Worm (Caenorhabditis elegans): ENCODE data around the gene fipr-20.

- TF ChIP-seq snpc-4 (GFP tag; optimal IDR thresholded peaks at IDR 0.05) (no peak), snpc-4 (tag; optimal IDR thresholded peaks at IDR 0.05) (no peak), lsl-1 (GFP tag; optimal IDR thresholded peaks at IDR 0.05) (no peak), madf-3 (GFP tag; IDR thresholded peaks at IDR 0.05) (no peak), unc-62 (GFP tag; optimal IDR thresholded peaks at IDR 0.05) (no peak), ets-4 (GFP tag; optimal IDR thresholded peaks at IDR 0.05) (no peak), nhr-27 (tag; optimal IDR thresholded peaks at IDR 0.05) (no peak), sdz-38 (tag; optimal IDR thresholded peaks at IDR 0.05) (no peak), pha-4 (tag; optimal IDR thresholded peaks at IDR 0.05) (no peak)
Measured at ce11 chrIII:7506983-7507382, 44.8 kb upstream of the fipr-20 start.

Measured in whole organism, young adult.